Fruit fly (Drosophila melanogaster) whole organism, adult: ENCODE data around the gene twe.

ENCODE experiments used
- CG11617 ChIP-seq: fragments of 200-800 bp; sonication (Bioruptor generic); optimal IDR thresholded peaks from 2 replicates; lab custom pipeline; 2017; ENCODE audit warnings: mild to moderate bottlenecking, missing biosample characterization, missing genetic modification reagents, missing genetic modification characterization
- CG33017 ChIP-seq: fragments of 200-800 bp; sonication (Bioruptor generic); optimal IDR thresholded peaks from 2 replicates; lab custom pipeline; 2018; ENCODE audit warnings: missing biosample characterization, mild to moderate bottlenecking, missing genetic modification characterization, moderate library complexity
- CG7045 ChIP-seq: fragments of 200-800 bp; sonication (Bioruptor generic); optimal IDR thresholded peaks from 2 replicates; lab custom pipeline; 2017; ENCODE audit warnings: missing biosample characterization, mild to moderate bottlenecking, missing genetic modification characterization
- Crg-1 ChIP-seq: fragments of 200-800 bp; sonication (Bioruptor generic); optimal IDR thresholded peaks from 2 replicates; lab custom pipeline; 2016; ENCODE audit warnings: missing biosample characterization, missing genetic modification characterization
- Hr96 ChIP-seq: fragments of 200-800 bp; sonication (Bioruptor generic); optimal IDR thresholded peaks from 2 replicates; lab custom pipeline; 2016; ENCODE audit warnings: missing biosample characterization, missing genetic modification characterization
- cic ChIP-seq: fragments of 200-800 bp; sonication (Bioruptor generic); optimal IDR thresholded peaks from 2 replicates; lab custom pipeline; 2017; ENCODE audit warnings: missing biosample characterization, mild to moderate bottlenecking, missing genetic modification characterization, moderate library complexity
- cnc ChIP-seq, 2 experiments: fragments of >200 bp; optimal IDR thresholded peaks; 2 replicates each; lab custom pipeline; 2017
- kay ChIP-seq: fragments of 200-800 bp; sonication (Bioruptor generic); peaks from one replicate; lab custom pipeline; 2016; ENCODE audit warnings: missing biosample characterization, missing genetic modification characterization, borderline replicate concordance
- pad ChIP-seq: fragments of 200-800 bp; sonication (Bioruptor generic); optimal IDR thresholded peaks from 3 replicates; lab custom pipeline; 2017; ENCODE audit warnings: missing biosample characterization, missing genetic modification characterization, mild to moderate bottlenecking, moderate library complexity, missing genetic modification reagents
- toe ChIP-seq: fragments of 200-800 bp; sonication (Bioruptor generic); optimal IDR thresholded peaks from 2 replicates; lab custom pipeline; 2016; ENCODE audit warnings: missing biosample characterization, missing genetic modification characterization

dm6 chr2L:16211159-16211558, 50.5 kb downstream of the twe start, which contains the start of gene CG31819:
- TF ChIP-seq cnc (optimal IDR thresholded peaks at IDR 0.05; lab: Kevin White, UChicago): no peak
- no peak for TF ChIP-seq kay
- no peak for TF ChIP-seq Hr96 (GFP tag; lab: Kevin White, UChicago)
- no peak for TF ChIP-seq pad (GFP tag; lab: Kevin White, UChicago)
- TF ChIP-seq CG7045: no peak
- TF ChIP-seq CG33017 (tag; lab: Kevin White, UChicago): no peak
- TF ChIP-seq toe (GFP tag; lab: Kevin White, UChicago): no peak
- no peak for TF ChIP-seq cic (GFP tag; lab: Kevin White, UChicago)
- no peak for TF ChIP-seq CG11617 (GFP tag; lab: Kevin White, UChicago)
- TF ChIP-seq Crg-1: no peak
